Worm (Caenorhabditis elegans) whole organism, L1 larva: ENCODE data around the gene skr-13.

Experiments used
- C16A3.4 ChIP-seq: fragments of 150-350 bp; optimal IDR thresholded peaks from 2 replicates; lab custom pipeline; 2014; ENCODE audit warnings: missing biosample characterization, missing genetic modification characterization
- F16B12.6 ChIP-seq: fragments of 150-350 bp; optimal IDR thresholded peaks from 2 replicates; lab custom pipeline; 2014; ENCODE audit warnings: missing biosample characterization, missing genetic modification characterization
- jun-1 ChIP-seq: fragments of 150-350 bp; optimal IDR thresholded peaks from 2 replicates; lab custom pipeline; 2014; ENCODE audit warnings: missing biosample characterization, missing genetic modification reagents, missing genetic modification characterization
- mdl-1 ChIP-seq, 2 experiments: fragments of 150-350 bp; optimal IDR thresholded peaks; 2 replicates each; lab custom pipeline; 2014 to 2017; ENCODE audit warnings: missing biosample characterization in 2 of 2, missing genetic modification characterization in 2 of 2, inconsistent platforms in 1 of 2
- nhr-12 ChIP-seq: sonication (generic microtip); optimal IDR thresholded peaks from 2 replicates; lab custom pipeline; 2017; ENCODE audit warnings: missing biosample characterization, missing genetic modification characterization
- zag-1 ChIP-seq: fragments of 150-350 bp; optimal IDR thresholded peaks from 2 replicates; lab custom pipeline; 2014; ENCODE audit warnings: missing biosample characterization, missing genetic modification characterization

DNA sequence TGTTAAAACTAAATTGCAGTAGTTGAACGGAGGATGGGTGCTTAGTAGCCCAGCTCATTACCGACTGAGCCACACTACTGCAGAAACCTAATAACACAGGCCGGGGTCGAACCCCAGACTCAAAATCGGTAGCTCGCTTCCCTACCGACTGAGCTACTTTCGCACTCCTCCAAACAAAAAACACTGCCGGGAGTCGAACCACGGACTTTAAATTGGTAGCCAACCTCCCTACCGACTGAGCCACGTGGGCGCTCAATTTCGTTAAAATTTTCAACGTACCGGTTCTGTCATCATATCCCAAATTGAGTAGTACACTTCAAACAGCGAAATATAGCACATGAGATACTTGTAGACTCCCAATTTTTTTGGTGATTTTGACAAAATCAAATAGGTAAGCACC, 12.0 kb downstream of the skr-13 start:
- TF ChIP-seq C16A3.4 (tag; lab: Kevin White, UChicago) (no peak), mdl-1 (tag; optimal IDR thresholded peaks at IDR 0.05; lab: Kevin White, UChicago) (no peak), zag-1 (tag; lab: Kevin White, UChicago) (no peak), nhr-12 (tag; lab: Kevin White, UChicago) (no peak), jun-1 (tag; lab: Kevin White, UChicago) (no peak), F16B12.6 (no peak)
